Worm (Caenorhabditis elegans) whole organism, L4 larva: ENCODE measurements around the gene C13A10.1.

ENCODE experiments used
- duxl-1 ChIP-seq: sonication (generic microtip); optimal IDR thresholded peaks from 2 replicates; lab custom pipeline; 2016; ENCODE audit warnings: mild to moderate bottlenecking, missing genetic modification characterization, moderate library complexity, missing compliant biosample characterization; ENCODE audit not compliant: poor library complexity
- lir-3 ChIP-seq: sonication (generic microtip); optimal IDR thresholded peaks from 2 replicates; lab custom pipeline; 2016; ENCODE audit warnings: mild to moderate bottlenecking, missing genetic modification characterization, missing compliant biosample characterization
- nhr-11 ChIP-seq: fragments of 150-350 bp; optimal IDR thresholded peaks from 2 replicates; lab custom pipeline; 2014; ENCODE audit warnings: missing biosample characterization, missing genetic modification characterization

DNA sequence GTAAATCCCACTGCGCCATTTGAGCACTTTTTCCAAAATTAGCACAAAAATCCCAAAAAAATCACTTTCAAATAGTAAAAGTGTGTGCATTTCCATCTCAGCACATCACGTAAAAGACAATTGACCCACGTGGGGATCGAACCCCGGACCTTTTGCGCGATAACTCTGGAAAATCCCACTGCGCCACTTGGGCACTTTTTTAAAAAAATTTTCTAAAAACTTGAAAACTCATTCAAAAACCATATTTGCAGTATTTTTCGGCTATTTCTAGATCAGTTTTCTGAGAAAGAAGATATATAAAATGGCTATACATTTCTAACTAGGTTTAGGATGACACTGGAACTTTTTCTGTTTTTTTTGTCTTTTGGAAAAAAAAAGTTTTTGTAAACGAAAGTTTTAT is 15.4 kb downstream of the C13A10.1 start:
- no peak for TF ChIP-seq nhr-11
- no peak for TF ChIP-seq duxl-1
- TF ChIP-seq lir-3 (tag; lab: Kevin White, UChicago) = no peak
